Fruit fly (Drosophila melanogaster) whole organism, wandering third instar larva: ENCODE results near the gene CG17721.

Experiments
- Abd-B ChIP-seq: fragments of >200 bp; optimal IDR thresholded peaks from 2 replicates; lab custom pipeline; 2017; ENCODE audit warnings: missing biosample characterization, missing genetic modification characterization
- CG32264 ChIP-seq: fragments of 200-800 bp; sonication (Bioruptor generic); optimal IDR thresholded peaks from 2 replicates; lab custom pipeline; 2016; ENCODE audit warnings: missing biosample characterization, missing genetic modification characterization
- CG9705 ChIP-seq: fragments of 200-800 bp; sonication (Bioruptor generic); optimal IDR thresholded peaks from 2 replicates; lab custom pipeline; 2018; ENCODE audit warnings: missing biosample characterization, mild to moderate bottlenecking, missing genetic modification characterization
- CrebA ChIP-seq: fragments of 200-800 bp; sonication (Bioruptor generic); optimal IDR thresholded peaks from 2 replicates; lab custom pipeline; 2016; ENCODE audit warnings: missing biosample characterization, mild to moderate bottlenecking, missing genetic modification characterization, borderline replicate concordance
- Dfd ChIP-seq: fragments of >200 bp; optimal IDR thresholded peaks from 2 replicates; lab custom pipeline; 2017; ENCODE audit warnings: missing biosample characterization, missing genetic modification characterization
- Dif ChIP-seq: fragments of 200-275, 200-300 bp; sonication (Bioruptor generic); optimal IDR thresholded peaks from 2 replicates; lab custom pipeline; 2018; ENCODE audit warnings: missing biosample characterization, missing genetic modification characterization; ENCODE audit not compliant: partially characterized antibody
- GATAd ChIP-seq: sonication (Bioruptor generic); optimal IDR thresholded peaks from 2 replicates; lab custom pipeline; 2016; ENCODE audit warnings: missing biosample characterization, missing genetic modification characterization
- HLH106 ChIP-seq: fragments of 200-800 bp; optimal IDR thresholded peaks from 3 replicates; lab custom pipeline; 2019; ENCODE audit warnings: missing biosample characterization, mild to moderate bottlenecking, missing genetic modification characterization, moderate library complexity
- Hnf4 ChIP-seq: fragments of 200-800 bp; sonication (Bioruptor generic); optimal IDR thresholded peaks from 2 replicates; lab custom pipeline; 2016; ENCODE audit warnings: missing biosample characterization, mild to moderate bottlenecking, missing genetic modification characterization
- Hr78 ChIP-seq: fragments of >200 bp; optimal IDR thresholded peaks from 2 replicates; lab custom pipeline; 2017; ENCODE audit warnings: missing biosample characterization, missing genetic modification characterization
- Hr83 ChIP-seq: fragments of 200-300 bp; sonication (Bioruptor generic); optimal IDR thresholded peaks from 2 replicates; lab custom pipeline; 2016; ENCODE audit warnings: missing biosample characterization, mild to moderate bottlenecking, missing genetic modification characterization, moderate library complexity; ENCODE audit not compliant: poor library complexity, severe bottlenecking
- Jra ChIP-seq: sonication (Bioruptor generic); optimal IDR thresholded peaks from 2 replicates; lab custom pipeline; 2016; ENCODE audit warnings: missing biosample characterization, missing genetic modification characterization
- Mio ChIP-seq: sonication (Bioruptor generic); optimal IDR thresholded peaks from 2 replicates; lab custom pipeline; 2016; ENCODE audit warnings: missing biosample characterization, missing genetic modification characterization
- Myc ChIP-seq: fragments of >200 bp; optimal IDR thresholded peaks from 2 replicates; lab custom pipeline; 2017
- N ChIP-seq: fragments of >200 bp; optimal IDR thresholded peaks from 2 replicates; lab custom pipeline; 2018; ENCODE audit warnings: missing biosample characterization, missing external identifiers, missing genetic modification characterization
- OdsH ChIP-seq: fragments of 200-800 bp; sonication (Bioruptor generic); optimal IDR thresholded peaks from 2 replicates; lab custom pipeline; 2016; ENCODE audit warnings: missing biosample characterization, mild to moderate bottlenecking, missing genetic modification characterization
- Rel ChIP-seq, 2 experiments: fragments of 200-800 bp; sonication (Bioruptor generic) in 1 of 2; optimal IDR thresholded peaks; 2 replicates in 1 of 2; 3 replicates in 1 of 2; lab custom pipeline; 2016 to 2019; ENCODE audit warnings: mild to moderate bottlenecking in 2 of 2, missing biosample characterization in 2 of 2, missing genetic modification characterization in 2 of 2, moderate library complexity in 1 of 2
- Sp1 ChIP-seq: fragments of 200-800 bp; sonication (Bioruptor generic); optimal IDR thresholded peaks from 3 replicates; lab custom pipeline; 2019; ENCODE audit warnings: missing biosample characterization, mild to moderate bottlenecking, missing genetic modification characterization, moderate library complexity
- Vsx2 ChIP-seq: fragments of 200-300, 225-300 bp; sonication (Bioruptor generic); optimal IDR thresholded peaks from 2 replicates; lab custom pipeline; 2018; ENCODE audit warnings: missing biosample characterization, missing genetic modification characterization; ENCODE audit not compliant: partially characterized antibody
- br ChIP-seq: fragments of 200-800 bp; sonication (Bioruptor generic); optimal IDR thresholded peaks from 2 replicates; lab custom pipeline; 2016; ENCODE audit warnings: missing biosample characterization, missing genetic modification characterization
- brk ChIP-seq: fragments of 200-800 bp; sonication (Bioruptor generic); optimal IDR thresholded peaks from 2 replicates; lab custom pipeline; 2016; ENCODE audit warnings: missing biosample characterization, mild to moderate bottlenecking, missing genetic modification characterization
- dl ChIP-seq, 2 experiments: fragments of 175-275, 200-275 bp in 1 of 2; fragments of 200-275 bp in 1 of 2; sonication (Bioruptor generic); optimal IDR thresholded peaks; lab custom pipeline; 2018; ENCODE audit warnings: mild to moderate bottlenecking in 2 of 2, missing biosample characterization in 2 of 2, missing genetic modification characterization in 2 of 2, moderate library complexity in 2 of 2; ENCODE audit not compliant: partially characterized antibody in 2 of 2, insufficient read depth in 1 of 2
- dmrt93B ChIP-seq: fragments of 200-800 bp; sonication (Bioruptor generic); optimal IDR thresholded peaks from 2 replicates; lab custom pipeline; 2018; ENCODE audit warnings: missing biosample characterization, mild to moderate bottlenecking, missing genetic modification characterization
- dsf ChIP-seq: sonication (Bioruptor generic); optimal IDR thresholded peaks from 2 replicates; lab custom pipeline; 2016; ENCODE audit warnings: missing biosample characterization, missing genetic modification characterization, borderline replicate concordance
- ey ChIP-seq: fragments of 200-800 bp; sonication (Bioruptor generic); optimal IDR thresholded peaks from 2 replicates; lab custom pipeline; 2016; ENCODE audit warnings: missing biosample characterization, missing genetic modification characterization
- foxo ChIP-seq, 2 experiments: fragments of 200-800 bp; sonication (Bioruptor generic); optimal IDR thresholded peaks; 2 replicates in 1 of 2; 3 replicates in 1 of 2; lab custom pipeline; 2016 to 2017; ENCODE audit warnings: missing biosample characterization in 2 of 2, missing genetic modification characterization in 2 of 2
- fru ChIP-seq: fragments of 200-800 bp; sonication (Bioruptor generic); optimal IDR thresholded peaks from 3 replicates; lab custom pipeline; 2016; ENCODE audit warnings: missing biosample characterization, mild to moderate bottlenecking, missing genetic modification characterization
- h ChIP-seq: fragments of 200-800 bp; sonication (Bioruptor generic); optimal IDR thresholded peaks from 3 replicates; lab custom pipeline; 2016; ENCODE audit warnings: missing biosample characterization, mild to moderate bottlenecking, missing genetic modification characterization
- jim ChIP-seq: fragments of 175-275, 200-325 bp; sonication (Bioruptor generic); optimal IDR thresholded peaks from 2 replicates; lab custom pipeline; 2016; ENCODE audit warnings: missing biosample characterization, mild to moderate bottlenecking, missing genetic modification characterization
- lola ChIP-seq: fragments of >200 bp; optimal IDR thresholded peaks from 2 replicates; lab custom pipeline; 2017; ENCODE audit warnings: missing biosample characterization, missing genetic modification characterization
- pan ChIP-seq: fragments of >200 bp; optimal IDR thresholded peaks from 2 replicates; lab custom pipeline; 2017
- psq ChIP-seq: fragments of 200-800 bp; sonication (Bioruptor generic); optimal IDR thresholded peaks from 3 replicates; lab custom pipeline; 2017; ENCODE audit warnings: missing biosample characterization, mild to moderate bottlenecking, missing genetic modification characterization, moderate library complexity
- rgr ChIP-seq: fragments of 200-800 bp; sonication (Bioruptor generic); optimal IDR thresholded peaks from 3 replicates; lab custom pipeline; 2016; ENCODE audit warnings: missing biosample characterization, mild to moderate bottlenecking, missing genetic modification characterization
- sage ChIP-seq: fragments of 200-800 bp; sonication (Bioruptor generic); optimal IDR thresholded peaks from 2 replicates; lab custom pipeline; 2016; ENCODE audit warnings: missing biosample characterization, mild to moderate bottlenecking, missing genetic modification characterization
- sv ChIP-seq: fragments of 200-800 bp; sonication (Bioruptor generic); optimal IDR thresholded peaks from 3 replicates; lab custom pipeline; 2016; ENCODE audit warnings: missing biosample characterization, missing genetic modification characterization
- tai ChIP-seq: sonication (Bioruptor generic); optimal IDR thresholded peaks from 2 replicates; lab custom pipeline; 2016; ENCODE audit warnings: missing biosample characterization, missing genetic modification characterization
- usp ChIP-seq: fragments of >200 bp; optimal IDR thresholded peaks from 2 replicates; lab custom pipeline; 2017; ENCODE audit warnings: missing biosample characterization, missing genetic modification characterization
- woc ChIP-seq: sonication (Bioruptor generic); optimal IDR thresholded peaks from 2 replicates; lab custom pipeline; 2016; ENCODE audit warnings: missing biosample characterization, mild to moderate bottlenecking, missing genetic modification characterization

Gene CG17721

DNA sequence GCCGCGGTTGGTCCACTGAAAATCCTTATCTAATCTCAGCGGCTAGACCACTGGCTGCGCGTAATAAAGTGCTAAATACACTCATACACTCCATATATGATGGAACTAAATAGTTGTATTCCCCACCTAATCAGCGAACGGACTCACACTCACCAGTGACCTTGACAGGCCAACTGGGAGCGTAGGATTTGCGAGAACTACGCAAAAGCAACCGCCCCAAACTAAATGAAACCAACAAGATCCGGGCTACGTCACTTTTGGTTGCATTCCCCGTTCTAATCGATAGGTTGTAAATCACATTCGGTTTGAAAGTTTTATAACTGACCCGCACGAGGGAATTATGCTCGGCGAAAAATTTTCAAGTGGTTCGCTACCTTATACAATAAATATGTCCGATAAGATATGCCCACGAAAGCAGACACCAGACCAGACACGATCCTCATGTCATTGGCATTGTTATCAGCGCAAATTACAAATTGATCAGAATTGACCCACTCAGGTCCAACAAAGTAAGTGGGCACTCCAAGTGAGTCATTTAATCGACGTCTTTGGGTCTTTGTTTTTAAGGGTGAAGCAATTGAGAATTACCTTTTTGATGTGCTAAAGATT lies 35.6 kb upstream of the CG17721 start:
- TF ChIP-seq GATAd (GFP tag; lab: Kevin White, UChicago) (no peak), Rel (GFP tag; optimal IDR thresholded peaks at IDR 0.05; lab: Kevin White, UChicago) (no peak), Rel (tag; optimal IDR thresholded peaks at IDR 0.05; lab: Kevin White, UChicago) (peak; percentile 47), N (no peak), h (peak; percentile 36), tai (no peak), Hr83 (GFP tag; lab: Kevin White, UChicago) (no peak)

DNA sequence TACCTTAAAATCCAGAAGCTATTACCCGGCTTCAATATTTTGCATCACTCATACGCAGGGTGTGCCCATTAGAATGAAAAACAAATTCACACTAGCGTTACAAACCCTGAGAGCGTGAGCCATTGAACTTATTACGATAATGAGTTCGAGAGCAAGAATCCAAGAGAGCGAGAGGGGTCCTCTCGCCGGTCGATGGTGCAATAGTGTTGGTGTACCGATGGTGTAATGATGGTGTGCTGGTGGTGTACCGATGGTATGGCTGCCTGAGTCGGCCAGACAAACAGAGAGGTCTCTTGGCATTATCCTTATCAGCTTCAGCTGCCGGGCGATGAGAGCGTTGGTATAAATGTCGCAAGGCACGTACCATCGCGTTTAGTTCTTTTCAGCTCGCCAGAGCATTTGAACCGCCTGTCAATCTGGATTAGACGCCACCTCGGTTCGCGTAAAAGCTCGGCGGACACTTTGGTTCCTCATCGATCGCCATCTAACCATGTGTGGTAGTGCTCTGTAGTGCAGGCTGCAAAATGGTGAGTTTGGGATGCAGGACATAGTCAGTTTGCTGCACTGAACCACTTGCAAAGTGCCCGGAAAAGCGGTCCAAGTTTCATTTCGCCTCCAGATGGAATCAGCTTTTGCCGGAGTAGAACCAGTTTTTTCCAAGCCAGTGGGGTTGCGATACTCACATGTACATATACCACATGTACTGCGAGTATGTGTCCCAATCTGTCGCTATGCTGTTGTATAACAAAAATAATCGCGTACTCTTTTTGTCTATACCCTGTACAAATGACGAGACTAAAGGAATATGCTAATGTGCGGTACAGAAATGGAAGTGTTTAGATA lies 34.7 kb upstream of the CG17721 start:
- peak; percentile 21 for TF ChIP-seq Hr83 (GFP tag; lab: Kevin White, UChicago)
- peak; percentile 48 to 81 for TF ChIP-seq dl (GFP tag; optimal IDR thresholded peaks at IDR 0.05; lab: Kevin White, UChicago; ENCODE audit: insufficient read depth in 1 of 2, partially characterized antibody in 2 of 2)
- TF ChIP-seq Abd-B (GFP tag; lab: Kevin White, UChicago) = no peak
- TF ChIP-seq OdsH = no peak
- peak; percentile 83 for TF ChIP-seq Dif (GFP tag; lab: Kevin White, UChicago)

DNA sequence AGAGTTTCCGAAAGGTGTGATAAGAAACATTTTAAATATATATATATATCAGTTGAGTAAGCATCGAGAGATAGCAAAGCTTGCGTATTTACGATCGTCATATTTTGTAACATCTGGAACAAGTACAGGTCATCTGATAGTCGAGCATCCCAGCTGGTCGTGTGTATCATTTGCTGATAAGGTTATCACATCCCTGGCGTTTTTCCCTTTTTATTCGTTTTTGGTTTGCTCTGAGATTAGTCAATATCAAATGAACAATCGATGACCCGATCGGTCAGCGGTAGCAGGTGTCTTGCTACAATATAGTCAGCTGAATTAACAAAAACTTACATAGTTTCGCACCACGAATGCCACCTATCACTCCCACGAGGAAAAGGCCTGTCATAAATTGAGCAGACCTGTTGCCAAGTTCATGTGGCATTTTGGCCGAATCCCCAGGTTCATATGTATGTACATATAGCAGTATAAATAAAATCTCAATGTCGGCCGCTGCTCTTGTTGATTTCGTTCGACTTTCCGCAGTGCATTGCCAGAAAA lies 34.0 kb upstream of the CG17721 start:
- no peak for TF ChIP-seq tai
- TF ChIP-seq br (GFP tag; lab: Kevin White, UChicago) = peak; percentile 56
- peak; percentile 86 for TF ChIP-seq brk
- no peak for TF ChIP-seq Dif (GFP tag; lab: Kevin White, UChicago)
- peak; percentile 32 for TF ChIP-seq dmrt93B
- no peak for TF ChIP-seq CG9705 (GFP tag; lab: Kevin White, UChicago)
- peak; percentile 69 for TF ChIP-seq ey (GFP tag; lab: Kevin White, UChicago)
- TF ChIP-seq h = peak; percentile 85
- TF ChIP-seq Vsx2 (GFP tag; lab: Kevin White, UChicago) = no peak
- TF ChIP-seq HLH106 (tag; lab: Kevin White, UChicago) = peak; percentile 65
- no peak for TF ChIP-seq GATAd (GFP tag; lab: Kevin White, UChicago)
- peak; percentile 86 for TF ChIP-seq rgr
- TF ChIP-seq Rel (GFP tag; optimal IDR thresholded peaks at IDR 0.05; lab: Kevin White, UChicago) = peak; percentile 77
- TF ChIP-seq Rel (tag; optimal IDR thresholded peaks at IDR 0.05; lab: Kevin White, UChicago) = peak; percentile 42
- TF ChIP-seq Abd-B (GFP tag; lab: Kevin White, UChicago) = no peak
- TF ChIP-seq OdsH = peak; percentile 85
- TF ChIP-seq psq (GFP tag; lab: Kevin White, UChicago) = peak; percentile 74
- TF ChIP-seq jim = no peak
- no peak for TF ChIP-seq Mio (GFP tag; lab: Kevin White, UChicago)
- no peak for TF ChIP-seq usp (GFP tag; lab: Kevin White, UChicago)
- no peak for TF ChIP-seq dsf
- TF ChIP-seq Hr78 = no peak
- no peak for TF ChIP-seq Hr83 (GFP tag; lab: Kevin White, UChicago)
- no peak for TF ChIP-seq Jra
- TF ChIP-seq Sp1 = peak; percentile 74
- TF ChIP-seq woc = peak; percentile 53
- no peak for TF ChIP-seq Dfd (GFP tag; lab: Kevin White, UChicago)
- TF ChIP-seq CrebA (GFP tag; lab: Kevin White, UChicago) = no peak
- TF ChIP-seq sv (GFP tag; lab: Kevin White, UChicago) = peak; percentile 39
- no peak for TF ChIP-seq lola (GFP tag; lab: Kevin White, UChicago)
- TF ChIP-seq fru = peak; percentile 76
- peak; percentile 39 to 81 for TF ChIP-seq foxo (GFP tag; optimal IDR thresholded peaks at IDR 0.05; lab: Kevin White, UChicago)
- no peak for TF ChIP-seq Myc (lab: Kevin White, UChicago)
- TF ChIP-seq sage = peak; percentile 80
- TF ChIP-seq CG32264 (GFP tag; lab: Kevin White, UChicago) = peak; percentile 55
- TF ChIP-seq pan (lab: Kevin White, UChicago) = peak; percentile 61
- no peak for TF ChIP-seq N
- no peak for TF ChIP-seq dl (GFP tag; optimal IDR thresholded peaks at IDR 0.05; lab: Kevin White, UChicago; ENCODE audit: insufficient read depth in 1 of 2, partially characterized antibody in 2 of 2)
- TF ChIP-seq Hnf4 = peak; percentile 50
